Fruit fly (Drosophila melanogaster) whole organism, prepupa: Measurements from ENCODE around the gene Phf5a.

Experiments used
- Blimp-1 ChIP-seq: fragments of 200-800 bp; sonication (Bioruptor generic); optimal IDR thresholded peaks from 3 replicates; lab custom pipeline; 2017; ENCODE audit warnings: missing biosample characterization, missing genetic modification characterization, mild to moderate bottlenecking, moderate library complexity, missing genetic modification reagents
- CG10631 ChIP-seq: fragments of 200-800 bp; sonication (Bioruptor generic); optimal IDR thresholded peaks from 2 replicates; lab custom pipeline; 2016; ENCODE audit warnings: missing biosample characterization, missing genetic modification characterization
- CG10669 ChIP-seq: fragments of 200-800 bp; sonication (Bioruptor generic); optimal IDR thresholded peaks from 3 replicates; lab custom pipeline; 2018; ENCODE audit warnings: missing biosample characterization, mild to moderate bottlenecking, missing genetic modification characterization, moderate library complexity
- CG11294 ChIP-seq: fragments of 200-800 bp; sonication (Bioruptor generic); IDR thresholded peaks from 2 replicates; pipeline ENCODE4 v1.3.6; 2022; ENCODE audit warnings: missing biosample characterization, missing genetic modification characterization
- CG11762 ChIP-seq: fragments of 200-800 bp; sonication (Bioruptor generic); optimal IDR thresholded peaks from 3 replicates; lab custom pipeline; 2016; ENCODE audit warnings: missing biosample characterization, missing genetic modification characterization; ENCODE audit not compliant: insufficient read depth
- CG11902 ChIP-seq: fragments of 200-800 bp; sonication (Bioruptor generic); optimal IDR thresholded peaks from 3 replicates; lab custom pipeline; 2016; ENCODE audit warnings: missing biosample characterization, missing genetic modification characterization
- CG15336 ChIP-seq: fragments of 200-800 bp; sonication (Bioruptor generic); IDR thresholded peaks from 2 replicates; pipeline ENCODE4 v1.3.6; 2022; ENCODE audit warnings: missing biosample characterization, missing genetic modification characterization
- CG1621 ChIP-seq: fragments of 200-800 bp; sonication (Bioruptor generic); optimal IDR thresholded peaks from 3 replicates; lab custom pipeline; 2018; ENCODE audit warnings: missing biosample characterization, mild to moderate bottlenecking, missing genetic modification characterization
- CG16779 ChIP-seq: fragments of 200-800 bp; sonication (Bioruptor generic); optimal IDR thresholded peaks from 3 replicates; lab custom pipeline; 2017; ENCODE audit warnings: missing biosample characterization, mild to moderate bottlenecking, missing genetic modification characterization
- CG3032 ChIP-seq: fragments of 200-800 bp; optimal IDR thresholded peaks from 2 replicates; lab custom pipeline; 2019; ENCODE audit warnings: missing biosample characterization, mild to moderate bottlenecking, missing genetic modification characterization, moderate library complexity
- CG32006 ChIP-seq: fragments of 200-800 bp; sonication (Bioruptor generic); optimal IDR thresholded peaks from 3 replicates; lab custom pipeline; 2017; ENCODE audit warnings: missing biosample characterization, mild to moderate bottlenecking, missing genetic modification characterization
- CG34406 ChIP-seq: fragments of 200-800 bp; sonication (Bioruptor generic); optimal IDR thresholded peaks from 3 replicates; lab custom pipeline; 2016; ENCODE audit warnings: missing biosample characterization, missing genetic modification characterization
- CG3919 ChIP-seq: fragments of 200-800 bp; sonication (Bioruptor generic); optimal IDR thresholded peaks from 3 replicates; lab custom pipeline; 2016; ENCODE audit warnings: missing biosample characterization, missing genetic modification characterization
- CG4318 ChIP-seq: fragments of 200-800 bp; sonication (Bioruptor generic); optimal IDR thresholded peaks from 3 replicates; lab custom pipeline; 2017; ENCODE audit warnings: missing biosample characterization, mild to moderate bottlenecking, missing genetic modification characterization
- CG6163 ChIP-seq: fragments of 200-800 bp; sonication (Bioruptor generic); IDR thresholded peaks from 3 replicates; pipeline ENCODE4 v1.3.6; 2022; ENCODE audit warnings: missing biosample characterization, missing genetic modification characterization
- CG6276 ChIP-seq: fragments of 200-800 bp; sonication (Bioruptor generic); optimal IDR thresholded peaks from 2 replicates; lab custom pipeline; 2017; ENCODE audit warnings: missing biosample characterization, mild to moderate bottlenecking, missing genetic modification characterization
- CG6792 ChIP-seq: fragments of 200-800 bp; sonication (Bioruptor generic); optimal IDR thresholded peaks from 3 replicates; lab custom pipeline; 2016; ENCODE audit warnings: missing biosample characterization, missing genetic modification characterization
- CG6808 ChIP-seq: fragments of 200-800 bp; sonication (Bioruptor generic); optimal IDR thresholded peaks from 3 replicates; lab custom pipeline; 2017; ENCODE audit warnings: missing biosample characterization, missing genetic modification characterization, mild to moderate bottlenecking, moderate library complexity, missing genetic modification reagents
- CG6854 ChIP-seq: fragments of 200-800 bp; sonication (Bioruptor generic); optimal IDR thresholded peaks from 2 replicates; lab custom pipeline; 2017; ENCODE audit warnings: missing biosample characterization, mild to moderate bottlenecking, missing genetic modification characterization
- CG7368 ChIP-seq: fragments of 200-800 bp; sonication (Bioruptor generic); optimal IDR thresholded peaks from 3 replicates; lab custom pipeline; 2016; ENCODE audit warnings: missing biosample characterization, missing genetic modification characterization
- CG8119 ChIP-seq: fragments of 200-800 bp; sonication (Bioruptor generic); IDR thresholded peaks from 3 replicates; pipeline ENCODE4 v1.3.6; 2022; ENCODE audit warnings: missing biosample characterization, missing genetic modification characterization
- CG8319 ChIP-seq: fragments of 200-800 bp; sonication (Bioruptor generic); optimal IDR thresholded peaks from 3 replicates; lab custom pipeline; 2016; ENCODE audit warnings: missing biosample characterization, missing genetic modification characterization
- CG8632 ChIP-seq: fragments of 200-800 bp; sonication (Bioruptor generic); optimal IDR thresholded peaks from 3 replicates; lab custom pipeline; 2016; ENCODE audit warnings: missing biosample characterization, missing genetic modification characterization
- CG9139 ChIP-seq: fragments of 200-800 bp; sonication (Bioruptor generic); optimal IDR thresholded peaks from 3 replicates; lab custom pipeline; 2017; ENCODE audit warnings: missing biosample characterization, mild to moderate bottlenecking, missing genetic modification characterization
- Eip75B ChIP-seq: fragments of 200-800 bp; sonication (Bioruptor generic); optimal IDR thresholded peaks from 3 replicates; lab custom pipeline; 2016; ENCODE audit warnings: missing biosample characterization, missing genetic modification characterization
- Eip78C ChIP-seq: fragments of 200-800 bp; sonication (Bioruptor generic); peaks from one replicate; lab custom pipeline; 2016; ENCODE audit warnings: missing biosample characterization, missing genetic modification characterization
- Eip93F ChIP-seq: fragments of 200-800 bp; sonication (Bioruptor generic); optimal IDR thresholded peaks from 2 replicates; lab custom pipeline; 2016; ENCODE audit warnings: missing biosample characterization, mild to moderate bottlenecking, missing genetic modification characterization
- Ets21C ChIP-seq: fragments of 200-800 bp; sonication (Bioruptor generic); optimal IDR thresholded peaks from 3 replicates; lab custom pipeline; 2016; ENCODE audit warnings: missing biosample characterization, missing genetic modification characterization
- Ets96B ChIP-seq: fragments of 200-800 bp; optimal IDR thresholded peaks from 2 replicates; lab custom pipeline; 2019; ENCODE audit warnings: missing biosample characterization, mild to moderate bottlenecking, missing genetic modification characterization, moderate library complexity
- Gug ChIP-seq: fragments of 200-800 bp; sonication (Bioruptor generic); IDR thresholded peaks from 2 replicates; pipeline ENCODE4 v1.3.6; 2022; ENCODE audit warnings: missing biosample characterization, missing genetic modification characterization
- Hr38 ChIP-seq: sonication (Bioruptor generic); optimal IDR thresholded peaks from 2 replicates; lab custom pipeline; 2016; ENCODE audit warnings: missing biosample characterization, missing genetic modification characterization
- Hr39 ChIP-seq: fragments of 200-800 bp; sonication (Bioruptor generic); optimal IDR thresholded peaks from 2 replicates; lab custom pipeline; 2016; ENCODE audit warnings: missing biosample characterization, missing genetic modification characterization
- Lpt ChIP-seq: fragments of 200-800 bp; sonication (Bioruptor generic); optimal IDR thresholded peaks from 3 replicates; lab custom pipeline; 2016; ENCODE audit warnings: missing biosample characterization, missing genetic modification characterization
- Met ChIP-seq: fragments of 200-800 bp; sonication (Bioruptor generic); optimal IDR thresholded peaks from 3 replicates; lab custom pipeline; 2016; ENCODE audit warnings: missing biosample characterization, missing genetic modification characterization
- OdsH ChIP-seq: fragments of 200-800 bp; sonication (Bioruptor generic); optimal IDR thresholded peaks from 3 replicates; lab custom pipeline; 2016; ENCODE audit warnings: missing biosample characterization, missing genetic modification characterization
- Smox ChIP-seq: fragments of 200-800 bp; sonication (Bioruptor generic); optimal IDR thresholded peaks from 3 replicates; lab custom pipeline; 2016; ENCODE audit warnings: missing biosample characterization, missing genetic modification characterization
- Sox102F ChIP-seq: fragments of 200-800 bp; sonication (Bioruptor generic); optimal IDR thresholded peaks from 2 replicates; lab custom pipeline; 2016; ENCODE audit warnings: missing biosample characterization, mild to moderate bottlenecking, missing genetic modification characterization
- Sox15 ChIP-seq: fragments of 200-800 bp; sonication (Bioruptor generic); optimal IDR thresholded peaks from 3 replicates; lab custom pipeline; 2016; ENCODE audit warnings: missing biosample characterization, missing genetic modification characterization
- acj6 ChIP-seq: fragments of 200-800 bp; sonication (Bioruptor generic); optimal IDR thresholded peaks from 3 replicates; lab custom pipeline; 2016; ENCODE audit warnings: missing biosample characterization, missing genetic modification characterization
- cyc ChIP-seq: fragments of 200-800 bp; sonication (Bioruptor generic); optimal IDR thresholded peaks from 3 replicates; lab custom pipeline; 2016; ENCODE audit warnings: missing biosample characterization, missing genetic modification characterization
- dac ChIP-seq: fragments of 200-800 bp; sonication (Bioruptor generic); optimal IDR thresholded peaks from 2 replicates; lab custom pipeline; 2017; ENCODE audit warnings: missing biosample characterization, mild to moderate bottlenecking, missing genetic modification characterization
- dsx ChIP-seq: fragments of 200-800 bp; optimal IDR thresholded peaks from 3 replicates; lab custom pipeline; 2019; ENCODE audit warnings: missing biosample characterization, mild to moderate bottlenecking, missing genetic modification characterization, moderate library complexity; ENCODE audit not compliant: poor library complexity, severe bottlenecking
- eg ChIP-seq: fragments of 200-800 bp; sonication (Bioruptor generic); IDR thresholded peaks from 3 replicates; pipeline ENCODE4 v1.3.6; 2022; ENCODE audit warnings: missing biosample characterization, missing genetic modification characterization
- esn ChIP-seq: fragments of 200-800 bp; sonication (Bioruptor generic); optimal IDR thresholded peaks from 2 replicates; lab custom pipeline; 2016; ENCODE audit warnings: missing biosample characterization, mild to moderate bottlenecking, missing genetic modification characterization, moderate library complexity
- fd59A ChIP-seq: fragments of 200-800 bp; sonication (Bioruptor generic); optimal IDR thresholded peaks from 2 replicates; lab custom pipeline; 2017; ENCODE audit warnings: missing biosample characterization, mild to moderate bottlenecking, missing genetic modification characterization, missing genetic modification reagents
- fd85E ChIP-seq: fragments of 200-800 bp; sonication (Bioruptor generic); optimal IDR thresholded peaks from 3 replicates; lab custom pipeline; 2016; ENCODE audit warnings: missing biosample characterization, missing genetic modification characterization
- fkh ChIP-seq: fragments of 200-800 bp; sonication (Bioruptor generic); optimal IDR thresholded peaks from 3 replicates; lab custom pipeline; 2017; ENCODE audit warnings: missing biosample characterization, mild to moderate bottlenecking, missing genetic modification characterization, moderate library complexity
- pdm3 ChIP-seq: fragments of 200-800 bp; sonication (Bioruptor generic); optimal IDR thresholded peaks from 3 replicates; lab custom pipeline; 2016; ENCODE audit warnings: missing biosample characterization, missing genetic modification characterization
- spab ChIP-seq: fragments of 200-800 bp; sonication (Bioruptor generic); optimal IDR thresholded peaks from 2 replicates; lab custom pipeline; 2017; ENCODE audit warnings: missing biosample characterization, mild to moderate bottlenecking, missing genetic modification characterization, missing genetic modification reagents
- ss ChIP-seq, 2 experiments: fragments of 200-800 bp; sonication (Bioruptor generic); optimal IDR thresholded peaks; 2 replicates in 1 of 2; 3 replicates in 1 of 2; lab custom pipeline; 2017 to 2018; ENCODE audit warnings: mild to moderate bottlenecking in 2 of 2, missing biosample characterization in 2 of 2, missing genetic modification characterization in 2 of 2, moderate library complexity in 1 of 2
- topi ChIP-seq: fragments of 200-800 bp; sonication (Bioruptor generic); optimal IDR thresholded peaks from 3 replicates; lab custom pipeline; 2016; ENCODE audit warnings: missing biosample characterization, missing genetic modification characterization
- vri ChIP-seq: fragments of 200-800 bp; sonication (Bioruptor generic); optimal IDR thresholded peaks from 3 replicates; lab custom pipeline; 2016; ENCODE audit warnings: missing biosample characterization, mild to moderate bottlenecking, missing genetic modification characterization

Phf5a gene

dm6 chr2L:6490783-6491249, at the start of gene Phf5a, which contains the start of gene CG31638:
TSS of gene Phf5a (minus strand) at chr2L:6490843.
TSS of gene CG31638 (plus strand) at chr2L:6491061.
- peak; percentile 85 for TF ChIP-seq CG15336 (GFP tag; lab: Robert Waterston, UW)
- TF ChIP-seq vri: no peak
- TF ChIP-seq fkh (GFP tag; lab: Kevin White, UChicago): peak; percentile 58
- TF ChIP-seq topi (GFP tag; lab: Kevin White, UChicago): peak; percentile 16
- TF ChIP-seq Met (GFP tag; lab: Kevin White, UChicago): no peak
- peak; percentile 36 for TF ChIP-seq cyc
- no peak for TF ChIP-seq Eip75B
- TF ChIP-seq CG11294 (GFP tag; lab: Robert Waterston, UW): peak; percentile 91
- TF ChIP-seq fd59A: peak; percentile 48
- TF ChIP-seq CG32006 (GFP tag; lab: Kevin White, UChicago): peak; percentile 76
- TF ChIP-seq CG6163: no peak
- peak; percentile 68 for TF ChIP-seq CG8632
- peak; percentile 89 for TF ChIP-seq CG8319 (GFP tag; lab: Kevin White, UChicago)
- TF ChIP-seq Hr39 (GFP tag; lab: Kevin White, UChicago): no peak
- TF ChIP-seq OdsH (GFP tag; lab: Kevin White, UChicago): peak; percentile 96
- peak; percentile 95 for TF ChIP-seq CG3032 (tag; lab: Kevin White, UChicago)
- peak; percentile 90 for TF ChIP-seq dac (GFP tag; lab: Kevin White, UChicago)
- peak; percentile 81 for TF ChIP-seq CG6808 (GFP tag; lab: Kevin White, UChicago)
- peak; percentile 93 for TF ChIP-seq esn (GFP tag; lab: Kevin White, UChicago)
- TF ChIP-seq Ets21C: peak; percentile 82
- no peak for TF ChIP-seq Eip93F (GFP tag; lab: Kevin White, UChicago)
- TF ChIP-seq CG34406 (GFP tag; lab: Kevin White, UChicago): peak; percentile 79
- TF ChIP-seq Smox (GFP tag; lab: Kevin White, UChicago): no peak
- TF ChIP-seq CG11762 (GFP tag; lab: Kevin White, UChicago): peak; percentile 87
- peak; percentile 52 for TF ChIP-seq CG1621 (tag; lab: Kevin White, UChicago)
- peak; percentile 98 for TF ChIP-seq Blimp-1 (GFP tag; lab: Kevin White, UChicago)
- TF ChIP-seq ss (GFP tag; optimal IDR thresholded peaks at IDR 0.05; lab: Kevin White, UChicago): no peak
- peak; percentile 76 for TF ChIP-seq CG6854
- peak; percentile 93 for TF ChIP-seq CG8119 (GFP tag; lab: Robert Waterston, UW)
- TF ChIP-seq CG6792 (GFP tag; lab: Kevin White, UChicago): peak; percentile 75
- TF ChIP-seq Lpt (GFP tag; lab: Kevin White, UChicago): peak; percentile 72
- peak; percentile 77 for TF ChIP-seq spab (GFP tag; lab: Kevin White, UChicago)
- TF ChIP-seq CG3919 (GFP tag; lab: Kevin White, UChicago): peak; percentile 53
- no peak for TF ChIP-seq CG9139 (GFP tag; lab: Kevin White, UChicago)
- peak; percentile 97 for TF ChIP-seq eg (GFP tag; lab: Robert Waterston, UW)
- peak; percentile 56 for TF ChIP-seq CG11902 (GFP tag; lab: Kevin White, UChicago)
- TF ChIP-seq Sox102F (GFP tag; lab: Kevin White, UChicago): no peak
- no peak for TF ChIP-seq CG4318
- peak; percentile 44 for TF ChIP-seq dsx (GFP tag; lab: Kevin White, UChicago)
- no peak for TF ChIP-seq acj6 (GFP tag; lab: Kevin White, UChicago)
- peak; percentile 91 for TF ChIP-seq pdm3 (GFP tag; lab: Kevin White, UChicago)
- peak; percentile 88 for TF ChIP-seq CG10669 (GFP tag; lab: Kevin White, UChicago)
- no peak for TF ChIP-seq CG16779 (tag; lab: Kevin White, UChicago)
- peak; percentile 78 for TF ChIP-seq Eip78C (GFP tag; lab: Kevin White, UChicago)
- TF ChIP-seq Hr38 (GFP tag; lab: Kevin White, UChicago): peak; percentile 32
- TF ChIP-seq CG10631: no peak
- peak; percentile 96 for TF ChIP-seq Gug (GFP tag; lab: Robert Waterston, UW)
- peak; percentile 42 for TF ChIP-seq Ets96B (tag; lab: Kevin White, UChicago)
- TF ChIP-seq Sox15 (GFP tag; lab: Kevin White, UChicago): no peak
- peak; percentile 86 for TF ChIP-seq CG7368
- TF ChIP-seq CG6276 (GFP tag; lab: Kevin White, UChicago): no peak
- no peak for TF ChIP-seq fd85E (GFP tag; lab: Kevin White, UChicago)
